Fruit fly (Drosophila melanogaster): ENCODE data around the gene CG3529.

Gene CG3529

DNA sequence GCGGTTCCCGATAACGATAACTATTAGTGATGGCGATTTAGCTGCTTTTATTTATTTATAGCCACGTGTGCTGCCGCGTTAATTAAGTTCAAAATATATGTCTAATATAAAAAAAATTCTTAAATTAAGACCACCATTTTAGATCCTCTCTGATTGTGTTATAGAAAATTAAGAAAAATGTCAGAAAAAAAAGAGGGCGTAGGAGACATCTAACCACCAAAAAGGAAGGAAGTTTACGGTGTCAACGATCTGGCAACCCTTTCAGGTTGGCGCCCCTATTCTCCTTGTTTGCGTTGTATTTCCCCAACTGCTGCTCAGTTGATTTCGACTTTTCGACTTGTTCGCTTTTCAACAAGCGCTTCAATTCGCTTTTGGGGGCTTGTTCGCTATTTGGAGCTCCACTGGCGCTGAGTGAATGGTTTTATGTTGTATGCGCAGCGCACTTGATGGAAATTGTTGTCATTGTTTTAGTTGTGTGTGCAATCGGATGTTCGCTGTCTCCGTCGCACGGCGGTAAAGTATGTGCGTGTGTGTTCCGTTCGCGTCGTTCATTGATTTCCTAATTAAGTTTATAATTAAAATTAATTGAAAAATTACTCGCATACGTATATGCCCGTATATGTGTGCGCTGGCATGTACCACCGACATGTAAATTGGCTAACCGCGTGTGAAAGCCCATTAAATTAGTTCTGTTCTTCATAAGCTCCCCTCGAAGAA is 14.3 kb downstream of the CG3529 start, which contains the start of the genes CG3434 and CG44838 (continued):
- TF ChIP-seq Sox14 (GFP tag; optimal IDR thresholded peaks at IDR 0.05) (peak; percentile 86), Hr38 (GFP tag; optimal IDR thresholded peaks at IDR 0.05) (no peak), Ets96B (tag; optimal IDR thresholded peaks at IDR 0.05) (peak; percentile 68), achi (GFP tag; optimal IDR thresholded peaks at IDR 0.05) (peak; percentile 71), salr (GFP tag; optimal IDR thresholded peaks at IDR 0.05) (peak; percentile 14 to 36), fd85E (GFP tag; optimal IDR thresholded peaks at IDR 0.05) (peak; percentile 5), CG10669 (GFP tag; optimal IDR thresholded peaks at IDR 0.05) (peak; percentile 28), OdsH (GFP tag; optimal IDR thresholded peaks at IDR 0.05) (peak; percentile 68), CG11294 (GFP tag; IDR thresholded peaks at IDR 0.05) (peak; percentile 52; the same call in 1 of the 2 replicates), CG6792 (GFP tag; optimal IDR thresholded peaks at IDR 0.05) (peak; percentile 49), lz (GFP tag; optimal IDR thresholded peaks at IDR 0.05) (peak; percentile 74), CG6276 (GFP tag; optimal IDR thresholded peaks at IDR 0.05) (peak; percentile 79), vri (GFP tag; optimal IDR thresholded peaks at IDR 0.05) (peak; percentile 54), ss (GFP tag; optimal IDR thresholded peaks at IDR 0.05) (peak; percentile 38 to 67), Sox15 (GFP tag; optimal IDR thresholded peaks at IDR 0.05) (peak; percentile 65), CG6808 (GFP tag; optimal IDR thresholded peaks at IDR 0.05) (peak; percentile 41), Ets21C (GFP tag; optimal IDR thresholded peaks at IDR 0.05) (peak; percentile 46), CG31627 (GFP tag; optimal IDR thresholded peaks at IDR 0.05) (peak; percentile 77), CG1621 (tag; optimal IDR thresholded peaks at IDR 0.05) (peak; percentile 37)

DNA sequence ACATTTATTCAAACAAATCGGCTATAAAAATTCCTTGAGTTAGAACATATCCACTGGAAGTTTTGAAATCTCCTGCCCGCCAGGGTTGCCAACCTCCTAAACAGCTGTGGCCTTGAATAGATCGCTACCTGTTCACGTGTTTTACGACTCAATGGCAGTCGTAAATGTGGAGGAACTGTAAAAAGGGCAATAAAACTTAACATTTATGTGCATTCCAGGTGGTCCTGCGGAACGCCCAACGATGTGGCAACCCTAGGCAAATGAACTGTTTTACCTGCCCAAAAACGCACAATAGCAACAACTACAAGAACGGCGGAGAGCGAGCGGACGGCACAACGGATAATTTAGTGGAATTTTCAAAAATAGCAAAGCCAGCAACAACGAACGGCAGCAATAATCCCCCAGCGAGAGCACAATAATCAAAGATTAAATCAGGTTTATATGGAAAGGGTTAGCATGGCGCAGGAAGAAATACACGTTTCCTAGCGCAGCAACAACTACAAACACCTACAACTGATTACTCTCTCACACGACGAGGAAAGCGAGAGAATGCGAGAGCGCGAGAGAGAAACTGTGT is 15.1 kb downstream of the CG3529 start:
- TF ChIP-seq CG7368 (GFP tag; optimal IDR thresholded peaks at IDR 0.05): no peak
- TF ChIP-seq salr (GFP tag; optimal IDR thresholded peaks at IDR 0.05): peak in 1 of 2 experiments; percentile 7
- no peak for TF ChIP-seq vri (GFP tag; optimal IDR thresholded peaks at IDR 0.05)
- TF ChIP-seq eg (GFP tag; IDR thresholded peaks at IDR 0.05): peak; percentile 62
- no peak for TF ChIP-seq cyc (GFP tag; optimal IDR thresholded peaks at IDR 0.05)
- TF ChIP-seq CG6808 (GFP tag; optimal IDR thresholded peaks at IDR 0.05): no peak
- no peak for TF ChIP-seq Sox15 (GFP tag; optimal IDR thresholded peaks at IDR 0.05)
- peak; percentile 50 for TF ChIP-seq Hr39 (GFP tag; optimal IDR thresholded peaks at IDR 0.05)
- no peak for TF ChIP-seq CG6792 (GFP tag; optimal IDR thresholded peaks at IDR 0.05)
- TF ChIP-seq achi (GFP tag; optimal IDR thresholded peaks at IDR 0.05): no peak
- TF ChIP-seq CG34406 (GFP tag; optimal IDR thresholded peaks at IDR 0.05): no peak
- peak; percentile 47 for TF ChIP-seq CG1621 (tag; optimal IDR thresholded peaks at IDR 0.05)
- no peak for TF ChIP-seq Hr38 (GFP tag; optimal IDR thresholded peaks at IDR 0.05)
- TF ChIP-seq CG31627 (GFP tag; optimal IDR thresholded peaks at IDR 0.05): peak; percentile 7
- no peak for TF ChIP-seq CG6854 (GFP tag; optimal IDR thresholded peaks at IDR 0.05)
- TF ChIP-seq CG10631 (GFP tag; optimal IDR thresholded peaks at IDR 0.05): no peak
- peak; percentile 23 for TF ChIP-seq CG10669 (GFP tag; optimal IDR thresholded peaks at IDR 0.05)
- TF ChIP-seq CG9139 (GFP tag; optimal IDR thresholded peaks at IDR 0.05): no peak
- no peak for TF ChIP-seq CG4318 (GFP tag; optimal IDR thresholded peaks at IDR 0.05)
- TF ChIP-seq topi (GFP tag; optimal IDR thresholded peaks at IDR 0.05): no peak
- TF ChIP-seq CG6163 (GFP tag; IDR thresholded peaks at IDR 0.05): peak; percentile 43; the same call in 1 of the 3 replicates
- no peak for TF ChIP-seq CG16779 (tag; optimal IDR thresholded peaks at IDR 0.05)
- peak; percentile 27 for TF ChIP-seq Ets96B (tag; optimal IDR thresholded peaks at IDR 0.05)
- TF ChIP-seq Sox14 (GFP tag; optimal IDR thresholded peaks at IDR 0.05): peak; percentile 4
- peak; percentile 6; the same call in 1 of the 2 replicates for TF ChIP-seq CG15336 (GFP tag; IDR thresholded peaks at IDR 0.05)
- no peak for TF ChIP-seq Gug (GFP tag; IDR thresholded peaks at IDR 0.05)
- TF ChIP-seq CG3919 (GFP tag; optimal IDR thresholded peaks at IDR 0.05): no peak
- no peak for TF ChIP-seq Ets21C (GFP tag; optimal IDR thresholded peaks at IDR 0.05)
- TF ChIP-seq Eip78C (GFP tag): no peak
- TF ChIP-seq CG11294 (GFP tag; IDR thresholded peaks at IDR 0.05): peak; percentile 36; the same call in 1 of the 2 replicates
- TF ChIP-seq Met (GFP tag; optimal IDR thresholded peaks at IDR 0.05): no peak
